Worm (Caenorhabditis elegans) whole organism, L2 larva: Measurements from ENCODE around the gene K07F5.16.

Experiments
- ama-1 ChIP-seq: fragments of 150-350 bp; optimal IDR thresholded peaks from 2 replicates; lab custom pipeline; 2018; ENCODE audit warnings: inconsistent platforms
- sem-4 ChIP-seq: fragments of 150-350 bp; optimal IDR thresholded peaks from 2 replicates; lab custom pipeline; 2014; ENCODE audit warnings: missing biosample characterization, missing genetic modification reagents, missing genetic modification characterization

DNA sequence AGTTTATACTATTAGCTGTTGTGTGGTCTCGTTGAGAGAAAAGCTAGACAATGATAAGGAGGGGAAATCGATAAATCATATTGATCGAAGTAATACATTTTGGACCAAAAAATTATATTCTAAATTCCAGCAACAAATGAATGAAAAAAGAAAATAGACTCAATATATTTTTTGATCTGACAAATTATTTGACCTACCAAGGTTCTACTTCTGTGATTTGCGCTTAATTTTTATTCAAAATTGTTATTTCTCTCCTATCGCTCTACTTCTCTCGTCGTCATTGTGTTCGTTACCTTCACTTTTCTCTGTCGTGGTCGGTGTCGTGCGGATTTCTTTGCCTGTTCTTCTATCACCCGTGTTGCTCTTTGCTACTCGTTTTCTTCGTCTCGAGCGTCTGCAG is 4.9 kb upstream of the K07F5.16 start:
- no peak for TF ChIP-seq sem-4 (tag; lab: Kevin White, UChicago)
- no peak for TF ChIP-seq ama-1 (lab: Kevin White, UChicago)
